Worm (Caenorhabditis elegans) whole organism, late embryonic: ENCODE results near the gene T24C12.3.

Source experiments
- ama-1 ChIP-seq: fragments of 150-350 bp; optimal IDR thresholded peaks from 2 replicates; lab custom pipeline; 2014
- elt-4 ChIP-seq: sonication (generic microtip); optimal IDR thresholded peaks from 2 replicates; lab custom pipeline; 2016; ENCODE audit warnings: missing genetic modification characterization, missing compliant biosample characterization
- fkh-10 ChIP-seq: fragments of 150-350 bp; optimal IDR thresholded peaks from 2 replicates; lab custom pipeline; 2014; ENCODE audit warnings: missing biosample characterization, missing genetic modification reagents, missing genetic modification characterization
- madf-2 ChIP-seq: sonication (generic microtip); optimal IDR thresholded peaks from 2 replicates; lab custom pipeline; 2017; ENCODE audit warnings: missing genetic modification characterization, missing compliant biosample characterization
- pha-4 ChIP-seq: fragments of 150-350 bp; optimal IDR thresholded peaks from 2 replicates; lab custom pipeline; 2018; ENCODE audit warnings: missing biosample characterization, missing genetic modification reagents, missing genetic modification characterization
- sdc-2 ChIP-seq: sonication (generic microtip); optimal IDR thresholded peaks from 2 replicates; lab custom pipeline; 2016; ENCODE audit warnings: missing genotype, missing genetic modification characterization, missing compliant biosample characterization
- tbx-2 ChIP-seq: sonication (generic microtip); optimal IDR thresholded peaks from 2 replicates; lab custom pipeline; 2016; ENCODE audit warnings: missing genetic modification characterization, missing compliant biosample characterization
- unc-86 ChIP-seq: sonication (generic microtip); optimal IDR thresholded peaks from 2 replicates; lab custom pipeline; 2016; ENCODE audit warnings: missing genetic modification characterization, missing compliant biosample characterization

DNA sequence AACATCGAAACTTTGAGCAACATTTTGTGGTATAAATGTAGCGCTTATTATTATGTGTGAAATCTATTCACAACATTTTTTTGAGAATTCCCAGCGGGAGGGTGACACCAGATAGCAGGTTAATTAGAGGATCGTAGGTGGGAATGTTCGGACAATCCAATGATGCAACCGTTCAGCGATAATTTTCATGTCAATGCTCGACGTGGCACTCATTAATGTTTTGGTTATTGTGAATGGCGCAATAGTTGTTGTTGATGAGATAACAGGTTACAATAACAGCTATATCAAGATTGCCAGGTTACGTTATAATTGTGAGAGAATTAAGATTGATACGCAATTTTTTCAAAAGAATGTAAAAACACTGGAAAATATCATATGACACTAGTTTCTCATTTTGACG lies 27.7 kb upstream of the T24C12.3 start:
- TF ChIP-seq elt-4 (tag; lab: Kevin White, UChicago), result no peak
- TF ChIP-seq tbx-2 (tag; lab: Kevin White, UChicago), result no peak
- no peak for TF ChIP-seq sdc-2 (tag; lab: Kevin White, UChicago)
- TF ChIP-seq ama-1 (lab: Kevin White, UChicago), result no peak
- no peak for TF ChIP-seq fkh-10 (GFP tag; lab: Kevin White, UChicago)
- TF ChIP-seq pha-4, result no peak
- no peak for TF ChIP-seq unc-86 (tag; lab: Kevin White, UChicago)
- TF ChIP-seq madf-2 (tag; lab: Kevin White, UChicago), result no peak
